Worm (Caenorhabditis elegans) whole organism, L4/young adult: Measurements from ENCODE around the gene C06B8.2.

ENCODE experiments used
- W03F9.2 ChIP-seq: fragments of 150-350 bp; optimal IDR thresholded peaks from 2 replicates; lab custom pipeline; 2014; ENCODE audit warnings: missing biosample characterization, missing genetic modification characterization
- dao-5 ChIP-seq: sonication (generic microtip); optimal IDR thresholded peaks from 2 replicates; lab custom pipeline; 2016; ENCODE audit warnings: missing genotype, missing genetic modification characterization, moderate library complexity, missing compliant biosample characterization
- him-1 ChIP-seq: sonication (generic microtip); optimal IDR thresholded peaks from 2 replicates; lab custom pipeline; 2016; ENCODE audit warnings: missing genotype, missing genetic modification reagents, missing genetic modification characterization, missing compliant biosample characterization

ce11 chrV:15454322-15454721, 24.2 kb downstream of the C06B8.2 start:
- TF ChIP-seq him-1 (tag; lab: Kevin White, UChicago) (no peak), W03F9.2 (tag; lab: Kevin White, UChicago) (no peak), dao-5 (tag; lab: Kevin White, UChicago) (no peak)
